Fruit fly (Drosophila melanogaster) whole organism, embryonic: ENCODE results near the gene pcm.

Source experiments
- Adf1 ChIP-seq: fragments of 200-800 bp; sonication (Bioruptor generic); IDR thresholded peaks from 2 replicates; pipeline ENCODE4 v1.3.6; 2022; ENCODE audit warnings: missing biosample characterization, missing genetic modification characterization
- Atf6 ChIP-seq: fragments of 200-800 bp; sonication (Bioruptor generic); IDR thresholded peaks from 2 replicates; pipeline ENCODE4 v1.3.6; 2022; ENCODE audit warnings: missing biosample characterization, missing genetic modification characterization
- CG10543 ChIP-seq: fragments of 200-800 bp; sonication (Bioruptor generic); optimal IDR thresholded peaks from 3 replicates; lab custom pipeline; 2017; ENCODE audit warnings: missing biosample characterization, mild to moderate bottlenecking, missing genetic modification characterization, moderate library complexity
- CG11093 ChIP-seq: fragments of 200-800 bp; sonication (Bioruptor generic); IDR thresholded peaks from 3 replicates; pipeline ENCODE4 v1.3.6; 2022; ENCODE audit warnings: missing biosample characterization, missing genetic modification characterization
- CG14050 ChIP-seq: fragments of 200-800 bp; sonication (Bioruptor generic); IDR thresholded peaks from 3 replicates; pipeline ENCODE4 v1.3.6; 2022; ENCODE audit warnings: missing biosample characterization, missing genetic modification characterization
- CG15479 ChIP-seq: fragments of 200-800 bp; sonication (Bioruptor generic); optimal IDR thresholded peaks from 3 replicates; lab custom pipeline; 2019; ENCODE audit warnings: missing biosample characterization, mild to moderate bottlenecking, missing genetic modification characterization, moderate library complexity
- CG1832 ChIP-seq: fragments of 200-800 bp; sonication (Bioruptor generic); optimal IDR thresholded peaks from 2 replicates; lab custom pipeline; 2017; ENCODE audit warnings: missing biosample characterization, mild to moderate bottlenecking, missing genetic modification characterization, inconsistent platforms
- CG2120 ChIP-seq: fragments of 200-800 bp; sonication (Bioruptor generic); optimal IDR thresholded peaks from 3 replicates; lab custom pipeline; 2016; ENCODE audit warnings: missing biosample characterization, missing genetic modification characterization
- CG31388 ChIP-seq: fragments of 200-800 bp; sonication (Bioruptor generic); optimal IDR thresholded peaks from 2 replicates; lab custom pipeline; 2016; ENCODE audit warnings: missing biosample characterization, missing genetic modification characterization
- CG32532 ChIP-seq: fragments of 200-800 bp; sonication (Bioruptor generic); IDR thresholded peaks from 2 replicates; pipeline ENCODE4 v1.3.6; 2022; ENCODE audit warnings: missing biosample characterization, missing genetic modification characterization
- CG34376 ChIP-seq: fragments of 200-800 bp; sonication (Bioruptor generic); optimal IDR thresholded peaks from 2 replicates; lab custom pipeline; 2018; ENCODE audit warnings: missing biosample characterization, mild to moderate bottlenecking, missing genetic modification characterization
- CG34422 ChIP-seq: fragments of 200-800 bp; sonication (Bioruptor generic); IDR thresholded peaks from 3 replicates; pipeline ENCODE4 v1.3.6; 2022; ENCODE audit warnings: missing biosample characterization, missing genetic modification characterization
- CG4282 ChIP-seq: fragments of 200-800 bp; sonication (Bioruptor generic); optimal IDR thresholded peaks from 2 replicates; lab custom pipeline; 2016; ENCODE audit warnings: missing biosample characterization, missing genetic modification characterization
- CG9215 ChIP-seq: fragments of 200-800 bp; sonication (Bioruptor generic); IDR thresholded peaks from 2 replicates; pipeline ENCODE4 v1.3.6; 2022; ENCODE audit warnings: missing biosample characterization, missing genetic modification characterization
- Doc3 ChIP-seq: fragments of 200-800 bp; sonication (Bioruptor generic); IDR thresholded peaks from 3 replicates; pipeline ENCODE4 v1.3.6; 2022; ENCODE audit warnings: missing biosample characterization, missing genetic modification characterization; ENCODE audit not compliant: partially characterized antibody
- GATAe ChIP-seq: fragments of 200-800 bp; sonication (Bioruptor generic); conservative IDR thresholded peaks from 2 replicates; pipeline ENCODE4 v1.3.6; 2022; ENCODE audit warnings: missing biosample characterization, missing genetic modification characterization
- Hr51 ChIP-seq, 2 experiments: fragments of 200-800 bp; sonication (Bioruptor generic); optimal IDR thresholded peaks; 2 replicates in 1 of 2; 3 replicates in 1 of 2; lab custom pipeline; 2016 to 2018; ENCODE audit warnings: missing biosample characterization in 2 of 2, missing genetic modification characterization in 2 of 2, mild to moderate bottlenecking in 1 of 2, moderate library complexity in 1 of 2
- Kr ChIP-seq: fragments of 200-800 bp; sonication (Bioruptor generic); optimal IDR thresholded peaks from 2 replicates; lab custom pipeline; 2017; ENCODE audit warnings: missing biosample characterization, mild to moderate bottlenecking, missing genetic modification characterization
- Med ChIP-seq: fragments of 200-800 bp; sonication (Bioruptor generic); peaks from one replicate; lab custom pipeline; 2016; ENCODE audit warnings: missing biosample characterization, missing genetic modification characterization, mild to moderate bottlenecking, inconsistent platforms, moderate library complexity
- Rx ChIP-seq: fragments of 200-800 bp; sonication (Bioruptor generic); IDR thresholded peaks from 2 replicates; pipeline ENCODE4 v1.3.6; 2022; ENCODE audit warnings: missing biosample characterization, missing genetic modification characterization
- Sry-β ChIP-seq: fragments of 200-800 bp; sonication (Bioruptor generic); optimal IDR thresholded peaks from 2 replicates; lab custom pipeline; 2018; ENCODE audit warnings: missing biosample characterization, mild to moderate bottlenecking, missing genetic modification characterization, moderate library complexity
- Trl ChIP-seq, 3 experiments: fragments of >200 bp in 2 of 3; fragments of 200-800 bp in 1 of 3; sonication (Bioruptor generic) in 1 of 3; optimal IDR thresholded peaks; 2 replicates in 1 of 3; 3 replicates in 2 of 3; lab custom pipeline; 2016 to 2017; ENCODE audit warnings: missing biosample characterization in 1 of 3, missing genetic modification characterization in 1 of 3
- Xbp1 ChIP-seq: fragments of 200-800 bp; sonication (Bioruptor generic); optimal IDR thresholded peaks from 3 replicates; lab custom pipeline; 2016; ENCODE audit warnings: missing biosample characterization, mild to moderate bottlenecking, missing genetic modification characterization
- YL-1 ChIP-seq: fragments of 200-800 bp; sonication (Bioruptor generic); optimal IDR thresholded peaks from 3 replicates; lab custom pipeline; 2017; ENCODE audit warnings: missing biosample characterization, mild to moderate bottlenecking, missing genetic modification characterization
- cato ChIP-seq: fragments of 200-800 bp; sonication (Bioruptor generic); optimal IDR thresholded peaks from 2 replicates; lab custom pipeline; 2016; ENCODE audit warnings: missing biosample characterization, missing genetic modification characterization, borderline replicate concordance
- chinmo ChIP-seq: fragments of 200-800 bp; sonication (Bioruptor generic); IDR thresholded peaks from 4 replicates; pipeline ENCODE4 v1.3.6; 2022; ENCODE audit warnings: missing biosample characterization, missing genetic modification characterization; ENCODE audit not compliant: partially characterized antibody
- ci ChIP-seq: fragments of 200-800 bp; sonication (Bioruptor generic); IDR thresholded peaks from 3 replicates; pipeline ENCODE4 v1.3.6; 2022; ENCODE audit warnings: missing biosample characterization, missing genetic modification characterization
- crol ChIP-seq: fragments of 200-800 bp; sonication (Bioruptor generic); IDR thresholded peaks from 2 replicates; pipeline ENCODE4 v1.3.6; 2022; ENCODE audit warnings: missing biosample characterization, missing genetic modification characterization
- cwo ChIP-seq: fragments of 200-800 bp; sonication (Bioruptor generic); optimal IDR thresholded peaks from 3 replicates; lab custom pipeline; 2017; ENCODE audit warnings: missing biosample characterization, missing genetic modification characterization, mild to moderate bottlenecking, moderate library complexity, missing genetic modification reagents
- exex ChIP-seq: fragments of 200-800 bp; sonication (Bioruptor generic); optimal IDR thresholded peaks from 4 replicates; lab custom pipeline; 2018; ENCODE audit warnings: missing biosample characterization, mild to moderate bottlenecking, missing genetic modification characterization, moderate library complexity
- fd64A ChIP-seq: fragments of 200-800 bp; sonication (Bioruptor generic); optimal IDR thresholded peaks from 3 replicates; lab custom pipeline; 2018; ENCODE audit warnings: missing biosample characterization, mild to moderate bottlenecking, missing genetic modification characterization
- gem ChIP-seq: fragments of 200-800 bp; sonication (Bioruptor generic); optimal IDR thresholded peaks from 2 replicates; lab custom pipeline; 2019; ENCODE audit warnings: missing biosample characterization, mild to moderate bottlenecking, missing genetic modification characterization, moderate library complexity
- grn ChIP-seq: fragments of 200-800 bp; sonication (Bioruptor generic); optimal IDR thresholded peaks from 3 replicates; lab custom pipeline; 2017; ENCODE audit warnings: missing biosample characterization, missing genetic modification characterization
- her ChIP-seq: fragments of 200-800 bp; sonication (Bioruptor generic); optimal IDR thresholded peaks from 2 replicates; lab custom pipeline; 2016; ENCODE audit warnings: missing biosample characterization, missing genetic modification characterization
- lab ChIP-seq: fragments of 200-800 bp; sonication (Bioruptor generic); optimal IDR thresholded peaks from 3 replicates; lab custom pipeline; 2017; ENCODE audit warnings: missing biosample characterization, missing genetic modification characterization, mild to moderate bottlenecking, moderate library complexity, missing genetic modification reagents
- lmd ChIP-seq: fragments of 200-800 bp; sonication (Bioruptor generic); IDR thresholded peaks from 2 replicates; pipeline ENCODE4 v1.3.6; 2022; ENCODE audit warnings: missing biosample characterization, missing genetic modification characterization
- mirr ChIP-seq: fragments of 200-800 bp; sonication (Bioruptor generic); optimal IDR thresholded peaks from 3 replicates; lab custom pipeline; 2018; ENCODE audit warnings: missing biosample characterization, mild to moderate bottlenecking, missing genetic modification characterization
- sd ChIP-seq: fragments of 200-800 bp; sonication (Bioruptor generic); optimal IDR thresholded peaks from 3 replicates; lab custom pipeline; 2018; ENCODE audit warnings: missing biosample characterization, mild to moderate bottlenecking, missing genetic modification characterization, moderate library complexity
- sug ChIP-seq: fragments of 200-800 bp; optimal IDR thresholded peaks from 2 replicates; lab custom pipeline; 2019; ENCODE audit warnings: missing biosample characterization, mild to moderate bottlenecking, missing genetic modification characterization, moderate library complexity
- tup ChIP-seq: fragments of 200-800 bp; sonication (Bioruptor generic); optimal IDR thresholded peaks from 2 replicates; lab custom pipeline; 2016; ENCODE audit warnings: missing biosample characterization, mild to moderate bottlenecking, missing genetic modification characterization, moderate library complexity

Gene pcm

DNA sequence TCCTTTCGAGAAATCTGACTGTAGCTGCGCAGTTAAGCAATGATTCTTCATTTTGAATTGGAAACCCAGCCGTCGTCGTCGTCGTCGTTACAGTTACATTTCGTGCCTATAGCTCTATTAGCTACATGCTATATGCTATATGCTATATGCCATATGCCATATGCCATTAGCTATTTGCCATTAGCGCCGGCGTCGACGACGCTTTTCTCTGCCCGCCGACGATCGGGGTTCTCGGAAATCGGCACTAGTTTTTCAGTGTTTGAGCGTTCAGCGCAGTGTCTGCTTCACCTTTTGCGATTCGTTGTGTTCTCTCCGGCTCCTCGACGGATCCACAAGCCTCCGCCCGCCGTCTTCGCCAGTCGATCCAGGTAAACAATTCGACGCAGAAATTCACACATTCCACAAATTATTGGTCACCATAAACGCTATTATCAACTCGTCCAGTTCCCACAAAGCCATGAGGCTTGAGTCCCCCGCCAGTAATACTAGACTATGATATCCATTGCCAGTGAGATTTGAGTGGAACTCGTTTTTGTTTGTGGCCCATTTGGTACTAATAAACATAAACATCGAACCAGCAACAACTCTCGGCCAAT is 12.5 kb upstream of the pcm start (continued):
- TF ChIP-seq CG11093 (no peak), CG34422 (GFP tag; lab: Robert Waterston, UW) (no peak), fd64A (GFP tag; lab: Kevin White, UChicago) (no peak), Xbp1 (no peak), Kr (GFP tag; lab: Kevin White, UChicago) (no peak), Doc3 (GFP tag; lab: Robert Waterston, UW) (no peak), lmd (GFP tag; lab: Robert Waterston, UW) (no peak), sd (peak; percentile 91)

dm6 chrX:19501274-19501673 is 9.5 kb upstream of the pcm start:
- TF ChIP-seq CG10543 = peak; percentile 14
- no peak for TF ChIP-seq YL-1 (GFP tag; lab: Kevin White, UChicago)
- TF ChIP-seq CG34376 (GFP tag; lab: Kevin White, UChicago) = peak; percentile 69
- TF ChIP-seq CG15479 (GFP tag; lab: Kevin White, UChicago) = peak; percentile 83
- TF ChIP-seq lab (GFP tag; lab: Kevin White, UChicago) = peak; percentile 22
- TF ChIP-seq GATAe (GFP tag; lab: Robert Waterston, UW) = 0 out of 2 replicates have a peak, but pooled peaks have one; percentile 30
- peak; percentile 89 for TF ChIP-seq sug
- no peak for TF ChIP-seq Sry-β (GFP tag; lab: Kevin White, UChicago)
- no peak for TF ChIP-seq CG31388 (GFP tag; lab: Kevin White, UChicago)
- 0 out of 4 replicates have a peak, but pooled peaks have one; percentile 72 for TF ChIP-seq chinmo (GFP tag; lab: Robert Waterston, UW)
- TF ChIP-seq crol (GFP tag; lab: Robert Waterston, UW) = peak; percentile 37; the same call in 1 of the 2 replicates
- peak; percentile 83 for TF ChIP-seq exex (tag; lab: Kevin White, UChicago)
- peak; percentile 50 for TF ChIP-seq CG32532
- peak; percentile 47 for TF ChIP-seq mirr (GFP tag; lab: Kevin White, UChicago)
- TF ChIP-seq cwo (GFP tag; lab: Kevin White, UChicago) = peak; percentile 34
- peak; percentile 29 for TF ChIP-seq grn (GFP tag; lab: Kevin White, UChicago)
- TF ChIP-seq Med = peak; percentile 32
- 0 out of 2 replicates have a peak, but pooled peaks have one; percentile 8 for TF ChIP-seq Adf1 (GFP tag; lab: Robert Waterston, UW)
- TF ChIP-seq CG4282 = no peak

- no peak for TF ChIP-seq gem (tag; lab: Kevin White, UChicago)
- TF ChIP-seq sd = peak; percentile 2
- TF ChIP-seq Rx (GFP tag; lab: Robert Waterston, UW) = no peak
- no peak for TF ChIP-seq Hr51 (GFP tag; optimal IDR thresholded peaks at IDR 0.05; lab: Kevin White, UChicago)
- TF ChIP-seq CG32532 = 0 out of 2 replicates have a peak, but pooled peaks have one; percentile 31
- no peak for TF ChIP-seq ci
- TF ChIP-seq her (GFP tag; lab: Kevin White, UChicago) = peak; percentile 23
- TF ChIP-seq Trl (optimal IDR thresholded peaks at IDR 0.05; lab: Kevin White, UChicago) = peak; percentile 16 to 52
- TF ChIP-seq Trl (GFP tag; optimal IDR thresholded peaks at IDR 0.05; lab: Kevin White, UChicago) = no peak
- TF ChIP-seq CG1832 (GFP tag; lab: Kevin White, UChicago) = peak; percentile 26
- no peak for TF ChIP-seq CG2120 (GFP tag; lab: Kevin White, UChicago)
- TF ChIP-seq CG14050 (GFP tag; lab: Robert Waterston, UW) = no peak
- peak; percentile 78 for TF ChIP-seq CG9215 (GFP tag; lab: Robert Waterston, UW)
- TF ChIP-seq cato (GFP tag; lab: Kevin White, UChicago) = no peak
- no peak for TF ChIP-seq tup (GFP tag; lab: Kevin White, UChicago)
- TF ChIP-seq crol (GFP tag; lab: Robert Waterston, UW) = 0 out of 2 replicates have a peak, but pooled peaks have one; percentile 15
- TF ChIP-seq Atf6 (GFP tag; lab: Robert Waterston, UW) = 0 out of 2 replicates have a peak, but pooled peaks have one; percentile 20
Observed at dm6 chrX:19498755-19499321, 7.0 kb upstream of the pcm start.
